Fruit fly (Drosophila melanogaster) whole organism: ENCODE data around the gene CG14515.

Source experiments
- CG8478 ChIP-seq: fragments of >200 bp; optimal IDR thresholded peaks from 2 replicates; lab custom pipeline; 2018; ENCODE audit warnings: inconsistent platforms
- Dll ChIP-seq: fragments of >200 bp; optimal IDR thresholded peaks from 2 replicates; lab custom pipeline; 2017
- EcR ChIP-seq, 2 experiments: fragments of >200 bp; optimal IDR thresholded peaks; 2 replicates each; lab custom pipeline; 2017; ENCODE audit warnings: missing biosample characterization in 2 of 2, missing genetic modification characterization in 2 of 2, missing genetic modification reagents in 2 of 2
- pan ChIP-seq: fragments of >200 bp; optimal IDR thresholded peaks from 2 replicates; lab custom pipeline; 2017
- psq ChIP-seq: fragments of >200 bp; optimal IDR thresholded peaks from 2 replicates; lab custom pipeline; 2017
- usp ChIP-seq: fragments of >200 bp; optimal IDR thresholded peaks from 2 replicates; lab custom pipeline; 2017; ENCODE audit warnings: missing biosample characterization, missing genetic modification characterization, mixed read lengths

DNA sequence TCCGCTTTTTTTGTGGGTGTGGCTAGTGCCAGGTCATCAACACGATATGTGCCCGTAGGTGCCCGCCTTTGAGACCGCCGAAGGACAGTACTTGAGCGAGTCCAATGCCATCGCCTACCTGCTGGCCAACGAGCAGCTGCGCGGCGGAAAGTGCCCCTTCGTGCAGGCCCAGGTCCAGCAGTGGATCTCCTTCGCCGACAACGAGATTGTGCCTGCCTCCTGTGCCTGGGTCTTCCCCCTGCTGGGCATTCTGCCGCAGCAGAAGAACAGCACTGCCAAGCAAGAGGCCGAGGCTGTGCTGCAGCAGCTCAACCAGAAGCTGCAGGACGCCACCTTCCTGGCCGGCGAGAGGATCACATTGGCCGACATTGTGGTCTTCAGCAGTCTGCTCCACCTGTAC is 23.2 kb downstream of the CG14515 start:
- no peak for TF ChIP-seq usp (GFP tag; lab: Kevin White, UChicago)
- no peak for TF ChIP-seq pan
- TF ChIP-seq psq: no peak
- no peak for TF ChIP-seq Dll (lab: Kevin White, UChicago)
- TF ChIP-seq CG8478 (lab: Kevin White, UChicago): no peak
- TF ChIP-seq EcR (GFP tag; optimal IDR thresholded peaks at IDR 0.05; lab: Kevin White, UChicago): no peak
